Worm (Caenorhabditis elegans) whole organism, early embryonic: ENCODE data around the gene mlt-10.

ENCODE experiments used
- ama-1 ChIP-seq: fragments of 150-350 bp; optimal IDR thresholded peaks from 2 replicates; lab custom pipeline; 2014
- ceh-13 ChIP-seq: fragments of 200-800 bp; sonication (Bioruptor generic); optimal IDR thresholded peaks from 2 replicates; lab custom pipeline; 2018; ENCODE audit warnings: mild to moderate bottlenecking, missing genetic modification characterization, missing compliant biosample characterization
- ceh-36 ChIP-seq: sonication (generic microtip); optimal IDR thresholded peaks from 2 replicates; lab custom pipeline; 2016; ENCODE audit warnings: missing genetic modification characterization, inconsistent platforms, missing compliant biosample characterization
- flt-1 ChIP-seq: fragments of 200-800 bp; sonication (Bioruptor generic); IDR thresholded peaks from 2 replicates; pipeline ENCODE4 v1.3.6; 2022; ENCODE audit warnings: missing genetic modification characterization, missing compliant biosample characterization
- hnd-1 ChIP-seq: sonication (generic microtip); optimal IDR thresholded peaks from 2 replicates; lab custom pipeline; 2016; ENCODE audit warnings: missing genetic modification characterization, missing compliant biosample characterization
- scrt-1 ChIP-seq: fragments of 200-800 bp; sonication (Bioruptor generic); IDR thresholded peaks from 2 replicates; pipeline ENCODE4 v1.3.6; 2022; ENCODE audit warnings: missing genetic modification characterization, missing compliant biosample characterization
- sea-1 ChIP-seq: fragments of 200-800 bp; sonication (Bioruptor generic); conservative IDR thresholded peaks from 2 replicates; pipeline ENCODE4 v1.3.6; 2022; ENCODE audit warnings: missing genetic modification characterization, missing compliant biosample characterization
- tbx-11 ChIP-seq: fragments of 200-800 bp; sonication (Bioruptor generic); IDR thresholded peaks from 2 replicates; pipeline ENCODE4 v1.3.6; 2022; ENCODE audit warnings: missing genetic modification characterization, missing compliant biosample characterization
- tbx-37 ChIP-seq: fragments of 200-800 bp; sonication (Bioruptor generic); conservative IDR thresholded peaks from 2 replicates; pipeline ENCODE4 v1.3.6; 2022; ENCODE audit warnings: missing genetic modification reagents, missing genetic modification characterization, missing compliant biosample characterization
- tra-4 ChIP-seq: sonication (generic microtip); optimal IDR thresholded peaks from 2 replicates; lab custom pipeline; 2017; ENCODE audit warnings: missing genetic modification characterization, missing compliant biosample characterization

ce11 chrII:582649-583048 is 36.1 kb downstream of the mlt-10 start, which contains the start of gene fbxb-14:
- TF ChIP-seq ama-1, result no peak
- no peak for TF ChIP-seq tra-4 (tag; lab: Kevin White, UChicago)
- TF ChIP-seq sea-1 (GFP tag; lab: Robert Waterston, UW), result no peak
- no peak for TF ChIP-seq scrt-1 (GFP tag; lab: Robert Waterston, UW)
- no peak for TF ChIP-seq tbx-11
- no peak for TF ChIP-seq ceh-13 (GFP tag; lab: Kevin White, UChicago)
- no peak for TF ChIP-seq hnd-1 (tag; lab: Kevin White, UChicago)
- TF ChIP-seq tbx-37, result no peak
- no peak for TF ChIP-seq flt-1 (GFP tag; lab: Robert Waterston, UW)
- TF ChIP-seq ceh-36 (tag; lab: Kevin White, UChicago), result no peak
